Worm (Caenorhabditis elegans): ENCODE results near the gene clec-37.

- TF ChIP-seq W03F9.2 (tag; optimal IDR thresholded peaks at IDR 0.05), result no peak
- TF ChIP-seq him-1 (tag; optimal IDR thresholded peaks at IDR 0.05), result no peak
Observed at ce11 chrV:16821270-16821737, 30.6 kb downstream of the clec-37 start, which contains the start of gene T20B3.14.
